Worm (Caenorhabditis elegans) whole organism, young adult: Measurements from ENCODE around the gene bgnt-1.3.

Source experiments
- B0261.1 ChIP-seq: sonication (generic microtip); optimal IDR thresholded peaks from 2 replicates; lab custom pipeline; 2016; ENCODE audit warnings: mild to moderate bottlenecking, missing genetic modification characterization, moderate library complexity, missing compliant biosample characterization
- B0336.3 ChIP-seq: fragments of 200-800 bp; sonication (Bioruptor generic); IDR thresholded peaks from 2 replicates; pipeline ENCODE4 v1.3.6; 2022; ENCODE audit warnings: missing genetic modification characterization, missing compliant biosample characterization
- F52B5.7 ChIP-seq: sonication (generic microtip); optimal IDR thresholded peaks from 2 replicates; lab custom pipeline; 2016; ENCODE audit warnings: mild to moderate bottlenecking, missing genetic modification characterization, missing compliant biosample characterization
- F55B11.4 ChIP-seq: sonication (generic microtip); optimal IDR thresholded peaks from 2 replicates; lab custom pipeline; 2016; ENCODE audit warnings: missing compliant biosample characterization, missing genetic modification characterization, borderline replicate concordance; ENCODE audit not compliant: insufficient read depth
- F57A8.1 ChIP-seq: fragments of 200-800 bp; sonication (Bioruptor generic); optimal IDR thresholded peaks from 2 replicates; lab custom pipeline; 2018; ENCODE audit warnings: mild to moderate bottlenecking, missing genetic modification characterization, moderate library complexity, missing compliant biosample characterization
- K12H6.12 ChIP-seq: fragments of 200-800 bp; sonication (Bioruptor generic); optimal IDR thresholded peaks from 2 replicates; lab custom pipeline; 2018; ENCODE audit warnings: mild to moderate bottlenecking, missing genetic modification characterization, missing compliant biosample characterization
- Y56A3A.18 ChIP-seq: fragments of 200-800 bp; sonication (Bioruptor generic); IDR thresholded peaks from 2 replicates; pipeline ENCODE4 v1.3.6; 2022; ENCODE audit warnings: missing genetic modification reagents, missing genetic modification characterization, missing compliant biosample characterization
- Y67H2A.10 ChIP-seq: fragments of 200-800 bp; sonication (Bioruptor generic); conservative IDR thresholded peaks from 2 replicates; pipeline ENCODE4 v1.3.6; 2022; ENCODE audit warnings: missing genetic modification reagents, missing genetic modification characterization, missing compliant biosample characterization
- ama-1 ChIP-seq, 3 experiments: fragments of 150-350 bp in 1 of 3; sonication (generic microtip) in 2 of 3; optimal IDR thresholded peaks; 2 replicates each; lab custom pipeline; 2014 to 2018; ENCODE audit warnings: missing biosample characterization in 2 of 3, missing genetic modification characterization in 2 of 3, missing genetic modification reagents in 2 of 3
- aptf-2 ChIP-seq: fragments of 200-800 bp; sonication (Bioruptor generic); conservative IDR thresholded peaks from 2 replicates; pipeline ENCODE4 v1.3.6; 2022; ENCODE audit warnings: missing genetic modification reagents, missing genetic modification characterization, missing compliant biosample characterization
- aptf-3 ChIP-seq: fragments of 200-800 bp; sonication (Bioruptor generic); IDR thresholded peaks from 2 replicates; pipeline ENCODE4 v1.3.6; 2022; ENCODE audit warnings: missing genetic modification characterization, missing compliant biosample characterization
- atf-7 ChIP-seq: sonication (generic microtip); optimal IDR thresholded peaks from 2 replicates; lab custom pipeline; 2017; ENCODE audit warnings: mild to moderate bottlenecking, missing genetic modification characterization, missing compliant biosample characterization
- bed-1 ChIP-seq: fragments of 200-800 bp; sonication (Bioruptor generic); IDR thresholded peaks from 2 replicates; pipeline ENCODE4 v1.3.6; 2022; ENCODE audit warnings: missing genetic modification reagents, missing genetic modification characterization, missing compliant biosample characterization
- ceh-40 ChIP-seq: fragments of 200-800 bp; sonication (Bioruptor generic); IDR thresholded peaks from 2 replicates; pipeline ENCODE4 v1.3.6; 2022; ENCODE audit warnings: missing genetic modification characterization, missing compliant biosample characterization
- ceh-91 ChIP-seq: fragments of 200-800 bp; sonication (Bioruptor generic); IDR thresholded peaks from 2 replicates; pipeline ENCODE4 v1.3.6; 2022; ENCODE audit warnings: missing genetic modification reagents, missing genetic modification characterization, missing compliant biosample characterization
- efl-1 ChIP-seq: fragments of 150-350 bp; optimal IDR thresholded peaks from 2 replicates; lab custom pipeline; 2014; ENCODE audit warnings: missing biosample characterization, missing genetic modification reagents, missing genetic modification characterization
- egl-44 ChIP-seq: fragments of 200-800 bp; sonication (Bioruptor generic); IDR thresholded peaks from 2 replicates; pipeline ENCODE4 v1.3.6; 2022; ENCODE audit warnings: missing genetic modification reagents, missing genetic modification characterization, missing compliant biosample characterization
- ekl-4 ChIP-seq: fragments of 200-800 bp; sonication (Bioruptor generic); IDR thresholded peaks from 2 replicates; pipeline ENCODE4 v1.3.6; 2022; ENCODE audit warnings: missing genetic modification reagents, missing genetic modification characterization, missing compliant biosample characterization
- ets-4 ChIP-seq: fragments of 200-800 bp; sonication (Bioruptor generic); optimal IDR thresholded peaks from 2 replicates; lab custom pipeline; 2018; ENCODE audit warnings: mild to moderate bottlenecking, missing genetic modification characterization, missing compliant biosample characterization
- hmg-1.2 ChIP-seq: fragments of 200-800 bp; sonication (Bioruptor generic); IDR thresholded peaks from 2 replicates; pipeline ENCODE4 v1.3.6; 2022; ENCODE audit warnings: missing genetic modification reagents, missing genetic modification characterization, missing compliant biosample characterization
- hrde-1 ChIP-seq: sonication (generic microtip); optimal IDR thresholded peaks from 2 replicates; lab custom pipeline; 2016; ENCODE audit warnings: missing genetic modification characterization, mild to moderate bottlenecking, missing compliant biosample characterization, moderate library complexity, missing genotype, missing genetic modification reagents, borderline replicate concordance
- lsl-1 ChIP-seq: fragments of 200-800 bp; sonication (Bioruptor generic); optimal IDR thresholded peaks from 2 replicates; lab custom pipeline; 2018; ENCODE audit warnings: mild to moderate bottlenecking, missing genetic modification characterization, moderate library complexity, missing compliant biosample characterization
- madf-10 ChIP-seq: sonication (generic microtip); optimal IDR thresholded peaks from 2 replicates; lab custom pipeline; 2016; ENCODE audit warnings: mild to moderate bottlenecking, missing genetic modification characterization, missing compliant biosample characterization
- mcd-1 ChIP-seq: fragments of 200-800 bp; sonication (Bioruptor generic); IDR thresholded peaks from 2 replicates; pipeline ENCODE4 v1.3.6; 2022; ENCODE audit warnings: missing genetic modification reagents, missing genetic modification characterization, missing compliant biosample characterization
- mxl-1 ChIP-seq: sonication (generic microtip); optimal IDR thresholded peaks from 2 replicates; lab custom pipeline; 2016; ENCODE audit warnings: missing genetic modification characterization, missing compliant biosample characterization
- nfya-1 ChIP-seq: sonication (generic microtip); optimal IDR thresholded peaks from 2 replicates; lab custom pipeline; 2017; ENCODE audit warnings: antibody characterized with exemption, missing compliant biosample characterization, missing genetic modification characterization, borderline replicate concordance; ENCODE audit not compliant: insufficient read depth
- nfyb-1 ChIP-seq: fragments of 200-800 bp; sonication (Bioruptor generic); IDR thresholded peaks from 2 replicates; pipeline ENCODE4 v1.3.6; 2022; ENCODE audit warnings: missing genetic modification reagents, missing genetic modification characterization, missing compliant biosample characterization
- nhr-120 ChIP-seq: fragments of 200-800 bp; sonication (Bioruptor generic); IDR thresholded peaks from 2 replicates; pipeline ENCODE4 v1.3.6; 2022; ENCODE audit warnings: missing genetic modification characterization, missing compliant biosample characterization
- pbrm-1 ChIP-seq: fragments of 200-800 bp; sonication (Bioruptor generic); IDR thresholded peaks from 2 replicates; pipeline ENCODE4 v1.3.6; 2022; ENCODE audit warnings: missing genetic modification reagents, missing genetic modification characterization, missing compliant biosample characterization
- pha-4 ChIP-seq: fragments of 150-350 bp; sonication (generic microtip); optimal IDR thresholded peaks from 2 replicates; lab custom pipeline; 2014; ENCODE audit warnings: missing biosample characterization, missing genetic modification reagents, missing genetic modification characterization
- rec-8 ChIP-seq, 2 experiments: sonication (generic microtip); optimal IDR thresholded peaks; 2 replicates each; lab custom pipeline; 2016; ENCODE audit warnings: mild to moderate bottlenecking in 2 of 2, missing genetic modification characterization in 2 of 2, missing genetic modification reagents in 2 of 2, missing genotype in 2 of 2, missing biosample characterization in 1 of 2, missing compliant biosample characterization in 1 of 2, moderate library complexity in 1 of 2
- repo-1 ChIP-seq: sonication (generic microtip); optimal IDR thresholded peaks from 2 replicates; lab custom pipeline; 2017; ENCODE audit warnings: mild to moderate bottlenecking, missing genetic modification characterization, missing compliant biosample characterization
- snpc-3.4 ChIP-seq: sonication (generic microtip); optimal IDR thresholded peaks from 2 replicates; lab custom pipeline; 2017; ENCODE audit warnings: missing genetic modification characterization, mild to moderate bottlenecking, missing compliant biosample characterization, antibody characterized with exemption, moderate library complexity, missing genotype, missing genetic modification reagents
- snpc-4 ChIP-seq, 5 experiments: fragments of 150-350 bp in 1 of 5; sonication (generic microtip) in 4 of 5; optimal IDR thresholded peaks; 2 replicates each; lab custom pipeline; 2014 to 2018; ENCODE audit warnings: missing genetic modification characterization in 5 of 5, missing biosample characterization in 3 of 5, antibody characterized with exemption in 2 of 5, mild to moderate bottlenecking in 2 of 5, missing compliant biosample characterization in 2 of 5, missing genotype in 2 of 5, moderate library complexity in 2 of 5, missing genetic modification reagents in 1 of 5
- sptf-2 ChIP-seq: fragments of 200-800 bp; sonication (Bioruptor generic); optimal IDR thresholded peaks from 2 replicates; lab custom pipeline; 2018; ENCODE audit warnings: mild to moderate bottlenecking, missing genetic modification characterization, missing compliant biosample characterization
- unc-130 ChIP-seq: sonication (generic microtip); optimal IDR thresholded peaks from 2 replicates; lab custom pipeline; 2016; ENCODE audit warnings: missing genetic modification reagents, missing genetic modification characterization, missing compliant biosample characterization
- ztf-18 ChIP-seq: sonication (generic microtip); optimal IDR thresholded peaks from 2 replicates; lab custom pipeline; 2016; ENCODE audit warnings: missing genotype, mild to moderate bottlenecking, missing genetic modification characterization, missing compliant biosample characterization
- ztf-22 ChIP-seq: fragments of 200-800 bp; sonication (Bioruptor generic); optimal IDR thresholded peaks from 2 replicates; lab custom pipeline; 2018; ENCODE audit warnings: mild to moderate bottlenecking, missing genetic modification characterization, moderate library complexity, missing compliant biosample characterization
- ztf-3 ChIP-seq: fragments of 200-800 bp; sonication (Bioruptor generic); optimal IDR thresholded peaks from 2 replicates; lab custom pipeline; 2018; ENCODE audit warnings: mild to moderate bottlenecking, missing genetic modification characterization, missing compliant biosample characterization

The bgnt-1.3 gene

ce11 chrV:16256395-16256794, at the start of gene bgnt-1.3:
Gene bgnt-1.3, minus strand, starts transcription at chrV:16256495.
- TF ChIP-seq ztf-18 (no peak), pbrm-1 (GFP tag; lab: Robert Waterston, UW) (no peak), efl-1 (GFP tag; lab: Kevin White, UChicago) (no peak), pha-4 (no peak)
- TF ChIP-seq, all 124 proteins: peak for 0

ce11 chrV:16302439-16302838, 46.1 kb upstream of the bgnt-1.3 start, which contains the start of the genes C31A11.13 and oac-6:
Gene C31A11.13, minus strand, starts transcription at chrV:16302551.
Gene oac-6, plus strand, starts transcription at chrV:16302717.
- TF ChIP-seq K12H6.12 (no peak), madf-10 (tag; lab: Kevin White, UChicago) (no peak), snpc-4 (GFP tag; optimal IDR thresholded peaks at IDR 0.05; lab: Kevin White, UChicago) (no peak), snpc-4 (tag; optimal IDR thresholded peaks at IDR 0.05; lab: Kevin White, UChicago) (peak in 2 of 4 experiments; percentile 14 to 41)
- TF ChIP-seq, all 124 proteins: peak for 1

- TF ChIP-seq ets-4 (no peak), ama-1 (optimal IDR thresholded peaks at IDR 0.05; lab: Kevin White, UChicago) (no peak), ama-1 (GFP tag; optimal IDR thresholded peaks at IDR 0.05; lab: Kevin White, UChicago) (no peak), Y67H2A.10 (GFP tag; lab: Robert Waterston, UW) (no peak), ekl-4 (no peak), lsl-1 (GFP tag; lab: Kevin White, UChicago) (no peak), rec-8 (tag; optimal IDR thresholded peaks at IDR 0.05; lab: Kevin White, UChicago) (no peak), egl-44 (no peak), bed-1 (GFP tag; lab: Robert Waterston, UW) (no peak), snpc-4 (GFP tag; optimal IDR thresholded peaks at IDR 0.05; lab: Kevin White, UChicago) (no peak), snpc-4 (tag; optimal IDR thresholded peaks at IDR 0.05; lab: Kevin White, UChicago) (no peak), F55B11.4 (tag; lab: Kevin White, UChicago) (no peak), ceh-91 (GFP tag; lab: Robert Waterston, UW) (no peak), aptf-3 (GFP tag; lab: Robert Waterston, UW) (no peak), aptf-2 (GFP tag; lab: Robert Waterston, UW) (no peak), unc-130 (GFP tag; lab: Kevin White, UChicago) (no peak), nfyb-1 (GFP tag; lab: Robert Waterston, UW) (no peak), F52B5.7 (tag; lab: Kevin White, UChicago) (no peak), pbrm-1 (GFP tag; lab: Robert Waterston, UW) (no peak), mcd-1 (GFP tag; lab: Robert Waterston, UW) (no peak), B0336.3 (GFP tag; lab: Robert Waterston, UW) (no peak)
These were observed 44.0 kb upstream of the bgnt-1.3 start, which contains the start of gene srbc-82 for ce11 chrV:16300276-16300675. Gene srbc-82, plus strand, starts transcription at chrV:16300576.

ce11 chrV:16299834-16300233, 43.5 kb upstream of the bgnt-1.3 start:
- TF ChIP-seq madf-10 (tag; lab: Kevin White, UChicago) (peak; percentile 97), B0261.1 (no peak), Y56A3A.18 (GFP tag; lab: Robert Waterston, UW) (no peak), sptf-2 (no peak), nhr-120 (GFP tag; lab: Robert Waterston, UW) (no peak)

- TF ChIP-seq egl-44 (no peak), snpc-3.4 (tag; lab: Kevin White, UChicago) (no peak), atf-7 (tag; lab: Kevin White, UChicago) (no peak), ztf-22 (no peak), Y67H2A.10 (GFP tag; lab: Robert Waterston, UW) (no peak), nfya-1 (no peak), nhr-120 (GFP tag; lab: Robert Waterston, UW) (no peak), repo-1 (tag; lab: Kevin White, UChicago) (no peak), ekl-4 (no peak), efl-1 (GFP tag; lab: Kevin White, UChicago) (no peak), F57A8.1 (GFP tag; lab: Kevin White, UChicago) (no peak), ztf-3 (GFP tag; lab: Kevin White, UChicago) (no peak), aptf-2 (GFP tag; lab: Robert Waterston, UW) (no peak), hrde-1 (tag; lab: Kevin White, UChicago) (no peak), hmg-1.2 (GFP tag; lab: Robert Waterston, UW) (no peak), mxl-1 (no peak), ceh-40 (GFP tag; lab: Robert Waterston, UW) (no peak)
These were observed 42.4 kb upstream of the bgnt-1.3 start, which contains the start of gene srbc-84 for ce11 chrV:16298669-16299068. Gene srbc-84, plus strand, starts transcription at chrV:16298969.
